Worm (Caenorhabditis elegans): Measurements from ENCODE around the gene C34E10.9.

- TF ChIP-seq sea-1 (GFP tag; conservative IDR thresholded peaks at IDR 0.05) (no peak), ama-1 (optimal IDR thresholded peaks at IDR 0.05) (no peak), tbx-11 (GFP tag; IDR thresholded peaks at IDR 0.05) (no peak), aly-1 (tag; optimal IDR thresholded peaks at IDR 0.05) (no peak), pes-1 (GFP tag; IDR thresholded peaks at IDR 0.05) (no peak), tra-4 (tag; optimal IDR thresholded peaks at IDR 0.05) (no peak), hnd-1 (tag; optimal IDR thresholded peaks at IDR 0.05) (no peak), scrt-1 (GFP tag; IDR thresholded peaks at IDR 0.05) (no peak), flt-1 (GFP tag; IDR thresholded peaks at IDR 0.05) (no peak), B0310.2 (tag; optimal IDR thresholded peaks at IDR 0.05) (no peak), hmbx-1 (tag; optimal IDR thresholded peaks at IDR 0.05) (no peak), F13C5.2 (tag; optimal IDR thresholded peaks at IDR 0.05) (no peak), ets-7 (tag; optimal IDR thresholded peaks at IDR 0.05) (no peak)
Measured at ce11 chrIII:5234312-5234711, 28.9 kb downstream of the C34E10.9 start, which contains the start of gene mrps-26.
